Worm (Caenorhabditis elegans): ENCODE data around the gene srbc-40.

srbc-40 gene

DNA sequence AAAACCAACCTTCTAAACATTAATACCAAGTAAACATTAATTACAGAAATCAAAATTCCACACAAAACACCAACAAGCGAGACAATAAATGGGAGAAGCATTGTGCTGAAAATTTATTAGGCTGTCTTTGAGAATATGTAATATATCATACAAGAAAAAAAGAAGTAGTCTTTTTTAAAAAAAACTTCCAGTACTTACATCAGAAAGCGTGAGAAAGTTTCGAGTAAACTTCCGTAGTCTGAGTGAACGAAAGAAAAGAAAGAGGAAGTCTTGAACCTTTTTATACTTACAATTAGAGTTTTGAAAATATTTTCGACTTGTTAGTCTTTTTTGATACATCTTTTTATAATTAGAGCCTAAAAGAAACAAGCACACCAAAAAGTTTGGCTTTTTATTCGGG, at the start of gene srbc-40:
Gene srbc-40 (minus strand): TSS at position 101 of the 400 bp plus-strand sequence.
- TF ChIP-seq pha-4 (tag; optimal IDR thresholded peaks at IDR 0.05) (no peak), ztf-11 (tag; optimal IDR thresholded peaks at IDR 0.05) (no peak), nhr-76 (tag; optimal IDR thresholded peaks at IDR 0.05) (no peak), snpc-4 (tag; optimal IDR thresholded peaks at IDR 0.05) (no peak), nhr-237 (tag; optimal IDR thresholded peaks at IDR 0.05) (no peak), cnd-1 (tag; optimal IDR thresholded peaks at IDR 0.05) (no peak), lin-13 (tag; optimal IDR thresholded peaks at IDR 0.05) (no peak), unc-39 (tag; optimal IDR thresholded peaks at IDR 0.05) (no peak), M03D4.4 (tag; optimal IDR thresholded peaks at IDR 0.05) (no peak), bed-3 (GFP tag; optimal IDR thresholded peaks at IDR 0.05) (no peak), lin-32 (GFP tag; optimal IDR thresholded peaks at IDR 0.05) (no peak), elt-3 (tag; optimal IDR thresholded peaks at IDR 0.05) (no peak), unc-62 (GFP tag; optimal IDR thresholded peaks at IDR 0.05) (no peak), elt-1 (tag; optimal IDR thresholded peaks at IDR 0.05; ENCODE audit: borderline replicate concordance, insufficient read depth) (no peak), ceh-39 (tag; optimal IDR thresholded peaks at IDR 0.05) (no peak)

ce11 chrV:764732-765131, 45.1 kb upstream of the srbc-40 start, which contains the start of gene str-238:
Gene str-238, plus strand, starts transcription at chrV:765032.
- TF ChIP-seq lsy-2 (tag; optimal IDR thresholded peaks at IDR 0.05) (no peak), unc-62 (GFP tag; optimal IDR thresholded peaks at IDR 0.05) (no peak), hlh-1 (tag; optimal IDR thresholded peaks at IDR 0.05) (no peak), M03D4.4 (tag; optimal IDR thresholded peaks at IDR 0.05) (no peak), elt-3 (tag; optimal IDR thresholded peaks at IDR 0.05) (no peak), flh-1 (GFP tag; optimal IDR thresholded peaks at IDR 0.05) (no peak), snpc-4 (tag; optimal IDR thresholded peaks at IDR 0.05) (no peak)

DNA sequence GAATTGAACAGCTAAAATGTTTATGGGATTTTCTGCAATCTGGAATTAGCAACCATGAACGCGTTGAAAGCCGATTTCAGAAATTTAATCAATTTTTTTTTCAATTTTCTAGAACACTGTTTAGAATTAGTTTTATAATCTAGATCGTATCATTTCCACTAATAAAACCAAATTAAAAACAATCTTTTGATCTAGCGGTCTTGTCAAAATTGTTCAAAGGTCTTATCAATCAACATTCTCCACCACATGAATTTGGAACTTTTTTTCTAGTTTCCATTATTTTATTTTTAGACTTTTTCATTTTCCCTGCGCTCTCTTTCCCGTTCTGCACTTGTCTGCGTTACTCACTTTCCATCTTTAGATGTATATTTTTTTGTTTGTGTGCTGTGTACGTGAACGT, 42.7 kb upstream of the srbc-40 start, which contains the start of gene srp-2:
Gene srp-2 (plus strand): TSS at position 301 of the 400 bp plus-strand sequence.
- TF ChIP-seq flh-1 (GFP tag; optimal IDR thresholded peaks at IDR 0.05) (no peak), zip-8 (tag; optimal IDR thresholded peaks at IDR 0.05) (no peak), sptf-1 (tag; optimal IDR thresholded peaks at IDR 0.05) (no peak), lin-32 (GFP tag; optimal IDR thresholded peaks at IDR 0.05) (no peak), elt-3 (tag; optimal IDR thresholded peaks at IDR 0.05) (no peak)

- TF ChIP-seq zip-8 (tag; optimal IDR thresholded peaks at IDR 0.05) (no peak), M03D4.4 (tag; optimal IDR thresholded peaks at IDR 0.05) (no peak), unc-62 (GFP tag; optimal IDR thresholded peaks at IDR 0.05) (no peak), sem-2 (GFP tag; optimal IDR thresholded peaks at IDR 0.05) (no peak), mab-5 (tag; optimal IDR thresholded peaks at IDR 0.05) (no peak), ztf-11 (tag; optimal IDR thresholded peaks at IDR 0.05) (no peak), sptf-1 (tag; optimal IDR thresholded peaks at IDR 0.05) (no peak), cnd-1 (tag; optimal IDR thresholded peaks at IDR 0.05) (no peak), blmp-1 (tag; optimal IDR thresholded peaks at IDR 0.05) (no peak), mls-2 (tag; optimal IDR thresholded peaks at IDR 0.05) (no peak), unc-120 (tag; optimal IDR thresholded peaks at IDR 0.05; ENCODE audit: poor library complexity, severe bottlenecking) (no peak), elt-1 (tag; optimal IDR thresholded peaks at IDR 0.05; ENCODE audit: borderline replicate concordance, insufficient read depth) (no peak), ceh-39 (tag; optimal IDR thresholded peaks at IDR 0.05) (no peak), ceh-83 (GFP tag; optimal IDR thresholded peaks at IDR 0.05) (no peak)
Observed at ce11 chrV:761882-762281, 42.3 kb upstream of the srbc-40 start, which contains the start of gene C05E4.12. Gene C05E4.12, minus strand, starts transcription at chrV:761982.

- no peak for TF ChIP-seq sptf-1 (tag; optimal IDR thresholded peaks at IDR 0.05)
- TF ChIP-seq mls-2 (tag; optimal IDR thresholded peaks at IDR 0.05): no peak
- no peak for TF ChIP-seq zip-8 (tag; optimal IDR thresholded peaks at IDR 0.05)
- no peak for TF ChIP-seq elt-1 (tag; optimal IDR thresholded peaks at IDR 0.05; ENCODE audit: borderline replicate concordance, insufficient read depth)
Observed at ce11 chrV:761235-761634, 41.6 kb upstream of the srbc-40 start, which contains the start of gene C05E4.15. Gene C05E4.15, minus strand, starts transcription at chrV:761335.

- no peak for TF ChIP-seq unc-39 (tag; optimal IDR thresholded peaks at IDR 0.05)
- no peak for TF ChIP-seq cnd-1 (tag; optimal IDR thresholded peaks at IDR 0.05)
- TF ChIP-seq sem-2 (GFP tag; optimal IDR thresholded peaks at IDR 0.05): no peak
- no peak for TF ChIP-seq unc-62 (GFP tag; optimal IDR thresholded peaks at IDR 0.05)
- no peak for TF ChIP-seq nhr-76 (tag; optimal IDR thresholded peaks at IDR 0.05)
- TF ChIP-seq tbx-8 (GFP tag; optimal IDR thresholded peaks at IDR 0.05): no peak
- no peak for TF ChIP-seq lin-32 (GFP tag; optimal IDR thresholded peaks at IDR 0.05)
- no peak for TF ChIP-seq ces-1 (GFP tag; optimal IDR thresholded peaks at IDR 0.05)
- no peak for TF ChIP-seq hlh-1 (tag; optimal IDR thresholded peaks at IDR 0.05)
- TF ChIP-seq ceh-39 (tag; optimal IDR thresholded peaks at IDR 0.05): no peak
- TF ChIP-seq ham-2 (GFP tag; optimal IDR thresholded peaks at IDR 0.05): no peak
- TF ChIP-seq flh-1 (GFP tag; optimal IDR thresholded peaks at IDR 0.05): no peak
- no peak for TF ChIP-seq pha-4 (tag; optimal IDR thresholded peaks at IDR 0.05)
Observed at ce11 chrV:756169-756568, 36.5 kb upstream of the srbc-40 start, which contains the start of gene str-20. Gene str-20, plus strand, starts transcription at chrV:756469.
